Fruit fly (Drosophila melanogaster): ENCODE data around the gene CG34277.

The CG34277 gene

dm6 chr3R:5399096-5399495, 29.8 kb downstream of the CG34277 start, which contains the start of gene Or83a:
TSS of gene Or83a (minus strand) at chr3R:5399196.
- TF ChIP-seq Hr39 (GFP tag; optimal IDR thresholded peaks at IDR 0.05) (no peak), svp (GFP tag) (no peak), CG10669 (GFP tag; optimal IDR thresholded peaks at IDR 0.05) (no peak), CG6163 (GFP tag; IDR thresholded peaks at IDR 0.05) (no peak), pdm3 (GFP tag; optimal IDR thresholded peaks at IDR 0.05) (no peak), Sox14 (GFP tag; optimal IDR thresholded peaks at IDR 0.05) (no peak), fd59A (GFP tag; optimal IDR thresholded peaks at IDR 0.05) (no peak), lz (GFP tag; optimal IDR thresholded peaks at IDR 0.05) (no peak), CG8632 (GFP tag; optimal IDR thresholded peaks at IDR 0.05) (no peak), CG32006 (GFP tag; optimal IDR thresholded peaks at IDR 0.05) (no peak), CG6854 (GFP tag; optimal IDR thresholded peaks at IDR 0.05) (no peak), eg (GFP tag; IDR thresholded peaks at IDR 0.05) (no peak), Met (GFP tag; optimal IDR thresholded peaks at IDR 0.05) (no peak), Ets96B (tag; optimal IDR thresholded peaks at IDR 0.05) (no peak), CG11762 (GFP tag; optimal IDR thresholded peaks at IDR 0.05; ENCODE audit: insufficient read depth) (no peak), Hr38 (GFP tag; optimal IDR thresholded peaks at IDR 0.05) (no peak), topi (GFP tag; optimal IDR thresholded peaks at IDR 0.05) (no peak), CG6792 (GFP tag; optimal IDR thresholded peaks at IDR 0.05) (no peak), net (GFP tag; optimal IDR thresholded peaks at IDR 0.05) (no peak)

- 0 out of 3 replicates have a peak, but pooled peaks have one; percentile 22 for TF ChIP-seq CG8119 (GFP tag; IDR thresholded peaks at IDR 0.05)
- TF ChIP-seq CG1621 (tag; optimal IDR thresholded peaks at IDR 0.05) = peak; percentile 2
- TF ChIP-seq CG15336 (GFP tag; IDR thresholded peaks at IDR 0.05) = peak; percentile 33; the same call in 1 of the 2 replicates
- 0 out of 3 replicates have a peak, but pooled peaks have one; percentile 18 for TF ChIP-seq CG6163 (GFP tag; IDR thresholded peaks at IDR 0.05)
- TF ChIP-seq Ets96B (tag; optimal IDR thresholded peaks at IDR 0.05) = no peak
- peak; percentile 70 for TF ChIP-seq Eip78C (GFP tag)
- TF ChIP-seq CG3919 (GFP tag; optimal IDR thresholded peaks at IDR 0.05) = peak; percentile 15
- peak; percentile 1 for TF ChIP-seq achi (GFP tag; optimal IDR thresholded peaks at IDR 0.05)
- peak; percentile 55; the same call in 2 of the 3 replicates for TF ChIP-seq eg (GFP tag; IDR thresholded peaks at IDR 0.05)
- no peak for TF ChIP-seq pdm3 (GFP tag; optimal IDR thresholded peaks at IDR 0.05)
- peak; percentile 6 for TF ChIP-seq CG6276 (GFP tag; optimal IDR thresholded peaks at IDR 0.05)
- no peak for TF ChIP-seq fd59A (GFP tag; optimal IDR thresholded peaks at IDR 0.05)
Observed at dm6 chr3R:5403963-5404362, 34.6 kb downstream of the CG34277 start, which contains the start of gene CG2663. TSS of gene CG2663 (minus strand) at chr3R:5404135.

DNA sequence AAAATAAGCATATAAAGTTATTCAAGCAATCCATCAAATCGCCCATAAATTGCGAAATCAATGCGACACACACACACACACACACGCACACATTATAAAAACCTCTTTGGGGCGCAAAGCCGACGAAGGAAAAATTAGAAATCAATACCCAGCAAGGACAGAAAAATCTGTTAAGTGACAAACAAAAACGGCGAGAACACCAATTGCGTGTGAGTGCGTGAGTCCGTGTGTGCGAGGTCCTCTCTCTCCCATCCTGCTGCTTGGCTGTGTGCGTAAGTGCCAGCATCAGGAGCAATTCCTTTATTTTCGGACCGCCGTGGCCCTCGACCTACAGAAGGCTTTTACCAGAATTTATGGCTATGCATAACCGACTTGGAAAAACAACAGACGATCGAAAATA, 43.0 kb downstream of the CG34277 start, which contains the start of gene Orco:
Orco (minus strand) TSS at position 101 of the 400 bp plus-strand sequence.
- TF ChIP-seq achi (GFP tag; optimal IDR thresholded peaks at IDR 0.05) (no peak), CG31627 (GFP tag; optimal IDR thresholded peaks at IDR 0.05) (no peak), CG10631 (GFP tag; optimal IDR thresholded peaks at IDR 0.05) (no peak), CG8119 (GFP tag; IDR thresholded peaks at IDR 0.05) (no peak), lz (GFP tag; optimal IDR thresholded peaks at IDR 0.05) (no peak), Lpt (GFP tag; optimal IDR thresholded peaks at IDR 0.05) (no peak), ss (GFP tag; optimal IDR thresholded peaks at IDR 0.05) (no peak), Sox15 (GFP tag; optimal IDR thresholded peaks at IDR 0.05) (no peak), CG4318 (GFP tag; optimal IDR thresholded peaks at IDR 0.05) (no peak), CG11762 (GFP tag; optimal IDR thresholded peaks at IDR 0.05; ENCODE audit: insufficient read depth) (no peak), Hr38 (GFP tag; optimal IDR thresholded peaks at IDR 0.05) (no peak), Blimp-1 (GFP tag; optimal IDR thresholded peaks at IDR 0.05) (no peak), Sox102F (GFP tag; optimal IDR thresholded peaks at IDR 0.05) (no peak), CG11902 (GFP tag; optimal IDR thresholded peaks at IDR 0.05) (no peak)

DNA sequence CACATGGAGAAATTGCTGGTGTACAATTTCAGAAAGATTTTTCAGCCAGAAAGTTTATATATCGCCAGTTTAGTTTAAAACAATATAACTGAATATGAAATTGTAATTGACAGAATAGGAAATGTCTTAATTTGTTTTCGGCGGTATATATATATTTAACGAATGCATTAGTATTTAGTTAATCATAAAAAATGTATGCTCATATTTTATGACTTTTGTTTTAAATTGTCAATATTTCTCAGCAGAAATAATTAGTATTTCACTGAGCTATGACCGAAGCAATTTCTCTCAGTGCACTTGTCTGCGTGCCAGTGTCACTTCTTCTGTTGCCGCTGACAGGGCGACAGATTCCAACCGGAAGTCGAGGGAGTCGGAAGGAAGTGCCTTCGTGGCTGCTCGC, 43.6 kb downstream of the CG34277 start:
- TF ChIP-seq Ets96B (tag; optimal IDR thresholded peaks at IDR 0.05) = no peak
- no peak for TF ChIP-seq Ets21C (GFP tag; optimal IDR thresholded peaks at IDR 0.05)
- TF ChIP-seq dac (GFP tag; optimal IDR thresholded peaks at IDR 0.05) = no peak
- no peak for TF ChIP-seq CG11762 (GFP tag; optimal IDR thresholded peaks at IDR 0.05; ENCODE audit: insufficient read depth)
- no peak for TF ChIP-seq dsx (GFP tag; optimal IDR thresholded peaks at IDR 0.05; ENCODE audit: poor library complexity, severe bottlenecking)
- no peak for TF ChIP-seq Gug (GFP tag; IDR thresholded peaks at IDR 0.05)
- TF ChIP-seq CG11294 (GFP tag; IDR thresholded peaks at IDR 0.05) = no peak
- peak; percentile 3 for TF ChIP-seq OdsH (GFP tag; optimal IDR thresholded peaks at IDR 0.05)
- TF ChIP-seq CG8119 (GFP tag; IDR thresholded peaks at IDR 0.05) = 0 out of 3 replicates have a peak, but pooled peaks have one; percentile 24
- no peak for TF ChIP-seq net (GFP tag; optimal IDR thresholded peaks at IDR 0.05)
- TF ChIP-seq CG11902 (GFP tag; optimal IDR thresholded peaks at IDR 0.05) = no peak
- TF ChIP-seq lz (GFP tag; optimal IDR thresholded peaks at IDR 0.05) = no peak
- no peak for TF ChIP-seq eg (GFP tag; IDR thresholded peaks at IDR 0.05)
- TF ChIP-seq svp (GFP tag) = no peak
- no peak for TF ChIP-seq fkh (GFP tag; optimal IDR thresholded peaks at IDR 0.05)
- no peak for TF ChIP-seq Eip75B (GFP tag; optimal IDR thresholded peaks at IDR 0.05)
- no peak for TF ChIP-seq salr (GFP tag; optimal IDR thresholded peaks at IDR 0.05)
- TF ChIP-seq CG10669 (GFP tag; optimal IDR thresholded peaks at IDR 0.05) = peak; percentile 6
- TF ChIP-seq Hr4 (GFP tag; optimal IDR thresholded peaks at IDR 0.05) = peak; percentile 10
- TF ChIP-seq CG1621 (tag; optimal IDR thresholded peaks at IDR 0.05) = no peak

All from whole organism, prepupa.